Fruit fly (Drosophila melanogaster) whole organism, pupa: ENCODE results near the gene GstD1.

ENCODE experiments used
- CG12605 ChIP-seq: fragments of 200-800 bp; sonication (Bioruptor generic); IDR thresholded peaks from 2 replicates; pipeline ENCODE4 v1.3.6; 2022; ENCODE audit warnings: missing biosample characterization, missing genetic modification characterization
- CG13204 ChIP-seq: fragments of 200-800 bp; sonication (Bioruptor generic); optimal IDR thresholded peaks from 2 replicates; lab custom pipeline; 2018; ENCODE audit warnings: missing biosample characterization, mild to moderate bottlenecking, missing genetic modification characterization, moderate library complexity
- CG14655 ChIP-seq: fragments of 200-800 bp; sonication (Bioruptor generic); optimal IDR thresholded peaks from 3 replicates; lab custom pipeline; 2017; ENCODE audit warnings: mild to moderate bottlenecking, missing biosample characterization, missing genetic modification reagents, missing genetic modification characterization
- CG15710 ChIP-seq: fragments of 200-800 bp; sonication (Bioruptor generic); optimal IDR thresholded peaks from 2 replicates; lab custom pipeline; 2018; ENCODE audit warnings: missing biosample characterization, mild to moderate bottlenecking, missing genetic modification characterization, moderate library complexity
- CG17806 ChIP-seq: fragments of 200-800 bp; sonication (Bioruptor generic); optimal IDR thresholded peaks from 2 replicates; lab custom pipeline; 2018; ENCODE audit warnings: missing biosample characterization, mild to moderate bottlenecking, missing genetic modification characterization, moderate library complexity
- CG32121 ChIP-seq: fragments of 200-800 bp; sonication (Bioruptor generic); IDR thresholded peaks from 2 replicates; pipeline ENCODE4 v1.3.6; 2022; ENCODE audit warnings: missing biosample characterization, missing genetic modification characterization
- CG4496 ChIP-seq: fragments of 200-800 bp; sonication (Bioruptor generic); IDR thresholded peaks from 3 replicates; pipeline ENCODE4 v1.3.6; 2022; ENCODE audit warnings: missing biosample characterization, missing genetic modification characterization
- CG8159 ChIP-seq: fragments of 200-800 bp; sonication (Bioruptor generic); optimal IDR thresholded peaks from 3 replicates; lab custom pipeline; 2018; ENCODE audit warnings: missing biosample characterization, mild to moderate bottlenecking, missing genetic modification characterization, moderate library complexity
- CG8301 ChIP-seq: fragments of 200-800 bp; sonication (Bioruptor generic); optimal IDR thresholded peaks from 2 replicates; lab custom pipeline; 2018; ENCODE audit warnings: missing biosample characterization, mild to moderate bottlenecking, missing genetic modification characterization
- CG9948 ChIP-seq: fragments of 200-800 bp; sonication (Bioruptor generic); optimal IDR thresholded peaks from 2 replicates; lab custom pipeline; 2018; ENCODE audit warnings: missing biosample characterization, mild to moderate bottlenecking, missing genetic modification characterization, moderate library complexity
- D1 ChIP-seq: fragments of 200-800 bp; sonication (Bioruptor generic); optimal IDR thresholded peaks from 2 replicates; lab custom pipeline; 2018; ENCODE audit warnings: missing biosample characterization, mild to moderate bottlenecking, missing genetic modification characterization, moderate library complexity
- EcR ChIP-seq: fragments of 200-800 bp; sonication (Bioruptor generic); optimal IDR thresholded peaks from 3 replicates; lab custom pipeline; 2019; ENCODE audit warnings: missing biosample characterization, missing genetic modification characterization, mild to moderate bottlenecking, moderate library complexity, missing genetic modification reagents
- Ets98B ChIP-seq: fragments of 200-800 bp; sonication (Bioruptor generic); IDR thresholded peaks from 2 replicates; pipeline ENCODE4 v1.3.6; 2022; ENCODE audit warnings: missing biosample characterization, missing genetic modification characterization
- Pif1A ChIP-seq: fragments of 200-800 bp; sonication (Bioruptor generic); optimal IDR thresholded peaks from 3 replicates; lab custom pipeline; 2016; ENCODE audit warnings: missing biosample characterization, missing genetic modification characterization
- Pif1B ChIP-seq: fragments of 200-800 bp; sonication (Bioruptor generic); optimal IDR thresholded peaks from 3 replicates; lab custom pipeline; 2016; ENCODE audit warnings: missing biosample characterization, missing genetic modification characterization
- fd96Ca ChIP-seq: fragments of 200-800 bp; sonication (Bioruptor generic); IDR thresholded peaks from 3 replicates; pipeline ENCODE4 v1.3.6; 2022; ENCODE audit warnings: missing biosample characterization, missing genetic modification characterization
- gl ChIP-seq: fragments of 200-800 bp; sonication (Bioruptor generic); optimal IDR thresholded peaks from 2 replicates; lab custom pipeline; 2018; ENCODE audit warnings: missing biosample characterization, mild to moderate bottlenecking, missing genetic modification characterization

Gene GstD1

dm6 chr3R:12329827-12330226 is 39.2 kb downstream of the GstD1 start:
- no peak for TF ChIP-seq CG32121 (GFP tag; lab: Robert Waterston, UW)
- TF ChIP-seq CG9948, result no peak
- no peak for TF ChIP-seq CG4496 (GFP tag; lab: Robert Waterston, UW)
- no peak for TF ChIP-seq CG8301 (tag; lab: Kevin White, UChicago)
- no peak for TF ChIP-seq CG14655
- TF ChIP-seq D1 (tag; lab: Kevin White, UChicago), result no peak
- no peak for TF ChIP-seq CG8159 (tag; lab: Kevin White, UChicago)
- TF ChIP-seq Pif1B (GFP tag; lab: Kevin White, UChicago), result no peak
- no peak for TF ChIP-seq EcR
- no peak for TF ChIP-seq Pif1A (GFP tag; lab: Kevin White, UChicago)
- TF ChIP-seq fd96Ca (GFP tag; lab: Robert Waterston, UW), result no peak
- no peak for TF ChIP-seq Ets98B (GFP tag; lab: Robert Waterston, UW)
- TF ChIP-seq gl (tag; lab: Kevin White, UChicago), result no peak
- no peak for TF ChIP-seq CG17806 (tag; lab: Kevin White, UChicago)
- TF ChIP-seq CG15710 (tag; lab: Kevin White, UChicago), result no peak
- TF ChIP-seq CG12605 (GFP tag; lab: Robert Waterston, UW), result no peak
- TF ChIP-seq CG13204, result no peak
- TF ChIP-seq, all 21 proteins: peak for 0

dm6 chr3R:12326855-12327254 is 42.2 kb downstream of the GstD1 start:
- TF ChIP-seq CG14655, result no peak
- no peak for TF ChIP-seq Ets98B (GFP tag; lab: Robert Waterston, UW)
- no peak for TF ChIP-seq CG13204
- TF ChIP-seq EcR, result no peak

DNA sequence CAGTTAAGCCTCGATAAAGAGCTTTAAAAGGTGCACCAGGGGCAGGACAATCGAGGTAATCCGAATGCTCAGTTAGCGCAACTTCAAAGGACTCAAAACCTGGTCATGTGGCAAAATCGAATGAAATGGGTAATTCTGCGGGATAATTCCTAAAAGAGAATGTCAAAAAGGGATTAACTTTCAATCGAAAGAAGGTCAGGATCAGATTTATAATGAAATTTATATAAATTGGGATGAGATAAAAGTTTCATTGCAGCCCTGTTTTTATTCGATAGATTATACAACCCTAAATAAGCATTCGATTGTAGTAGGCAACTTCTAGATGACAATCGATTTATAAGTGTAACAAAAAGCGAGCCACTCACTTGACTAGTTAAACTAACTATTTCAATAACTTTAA is 45.8 kb downstream of the GstD1 start, which contains the start of gene CG10013:
Gene CG10013 (plus strand): TSS at position 301 of the 400 bp plus-strand sequence.
- TF ChIP-seq CG15710 (tag; lab: Kevin White, UChicago), result no peak
- no peak for TF ChIP-seq Pif1B (GFP tag; lab: Kevin White, UChicago)
- no peak for TF ChIP-seq D1 (tag; lab: Kevin White, UChicago)
- no peak for TF ChIP-seq CG12605 (GFP tag; lab: Robert Waterston, UW)
- no peak for TF ChIP-seq CG13204
- TF ChIP-seq CG4496 (GFP tag; lab: Robert Waterston, UW), result no peak
- TF ChIP-seq, all 21 proteins: peak for 0
